Fruit fly (Drosophila melanogaster): Measurements from ENCODE around the gene CG5280.

The CG5280 gene

dm6 chr3L:8997686-8998239 lies 7.7 kb upstream of the CG5280 start, which contains the start of the genes smg and CG5087 (continued):
- TF ChIP-seq Spps (tag; optimal IDR thresholded peaks at IDR 0.05) (no peak), CG12155 (GFP tag; optimal IDR thresholded peaks at IDR 0.05) (peak; percentile 44), cad (GFP tag; optimal IDR thresholded peaks at IDR 0.05) (no peak), knrl (GFP tag; IDR thresholded peaks at IDR 0.05; ENCODE audit: partially characterized antibody) (peak; percentile 67), jing (GFP tag; optimal IDR thresholded peaks at IDR 0.05) (no peak), repo (GFP tag; optimal IDR thresholded peaks at IDR 0.05) (peak; percentile 63), Hsf (GFP tag; optimal IDR thresholded peaks at IDR 0.05) (peak; percentile 19), CG12769 (tag; optimal IDR thresholded peaks at IDR 0.05) (peak; percentile 76), Sry-δ (GFP tag; optimal IDR thresholded peaks at IDR 0.05) (peak; percentile 99), lmd (GFP tag; IDR thresholded peaks at IDR 0.05) (peak; percentile 19; the same call in 1 of the 2 replicates), seq (GFP tag; IDR thresholded peaks at IDR 0.05) (no peak), bcd (GFP tag; optimal IDR thresholded peaks at IDR 0.05) (peak; percentile 58), Mad (GFP tag; optimal IDR thresholded peaks at IDR 0.05) (peak; percentile 27), Vsx1 (GFP tag; optimal IDR thresholded peaks at IDR 0.05) (peak; percentile 64), CG6254 (GFP tag; optimal IDR thresholded peaks at IDR 0.05) (no peak), CG2712 (tag; optimal IDR thresholded peaks at IDR 0.05) (peak; percentile 64), tna (GFP tag; IDR thresholded peaks at IDR 0.05; ENCODE audit: partially characterized antibody) (peak; percentile 53; the same call in 1 of the 2 replicates), ken (GFP tag; IDR thresholded peaks at IDR 0.05) (peak; percentile 70), Mrtf (GFP tag; IDR thresholded peaks at IDR 0.05) (no peak), CG18764 (GFP tag; optimal IDR thresholded peaks at IDR 0.05) (no peak), sens-2 (GFP tag; IDR thresholded peaks at IDR 0.05) (no peak), bowl (GFP tag; IDR thresholded peaks at IDR 0.05) (no peak), CG11695 (GFP tag; IDR thresholded peaks at IDR 0.05) (no peak), peb (GFP tag; IDR thresholded peaks at IDR 0.05) (no peak), Jarid2 (GFP tag; optimal IDR thresholded peaks at IDR 0.05) (peak; percentile 42), bab2 (GFP tag; optimal IDR thresholded peaks at IDR 0.05) (peak; percentile 14), Adf1 (GFP tag; IDR thresholded peaks at IDR 0.05) (0 out of 2 replicates have a peak, but pooled peaks have one; percentile 6), Eip74EF (GFP tag; optimal IDR thresholded peaks at IDR 0.05) (peak in 1 of 2 experiments; percentile 50), CTCF (GFP tag; optimal IDR thresholded peaks at IDR 0.05) (peak; percentile 71), fd3F (GFP tag; optimal IDR thresholded peaks at IDR 0.05) (no peak), pan (optimal IDR thresholded peaks at IDR 0.05) (no peak), pan (GFP tag; optimal IDR thresholded peaks at IDR 0.05 in 1 of 2, IDR thresholded peaks at IDR 0.05 in 1 of 2) (peak in 1 of 2 experiments; percentile 33), ATbp (GFP tag; optimal IDR thresholded peaks at IDR 0.05) (no peak), vnd (GFP tag; IDR thresholded peaks at IDR 0.05; ENCODE audit: partially characterized antibody) (peak; percentile 30; the same call in 1 of the 3 replicates), chif (GFP tag; optimal IDR thresholded peaks at IDR 0.05) (peak; percentile 2 to 57), CG18619 (GFP tag; optimal IDR thresholded peaks at IDR 0.05) (no peak), Dfd (GFP tag; optimal IDR thresholded peaks at IDR 0.05) (no peak), hbn (GFP tag; IDR thresholded peaks at IDR 0.05; ENCODE audit: partially characterized antibody) (peak; percentile 54), inv (GFP tag; IDR thresholded peaks at IDR 0.05; ENCODE audit: partially characterized antibody) (peak; percentile 46; the same call in 1 of the 2 replicates), pfk (GFP tag; optimal IDR thresholded peaks at IDR 0.05) (no peak), CG17359 (tag; optimal IDR thresholded peaks at IDR 0.05) (no peak), oc (tag; optimal IDR thresholded peaks at IDR 0.05) (no peak), fd96Cb (tag; optimal IDR thresholded peaks at IDR 0.05) (no peak), NfI (GFP tag; optimal IDR thresholded peaks at IDR 0.05) (peak; percentile 14), Dbx (GFP tag; IDR thresholded peaks at IDR 0.05) (peak; percentile 69), maf-S (GFP tag; optimal IDR thresholded peaks at IDR 0.05) (peak; percentile 62), CG13624 (GFP tag; optimal IDR thresholded peaks at IDR 0.05) (peak; percentile 74), jigr1 (GFP tag; IDR thresholded peaks at IDR 0.05) (no peak), Atf6 (GFP tag; IDR thresholded peaks at IDR 0.05) (no peak), Abd-B (GFP tag; optimal IDR thresholded peaks at IDR 0.05) (peak; percentile 33), Hmx (GFP tag; optimal IDR thresholded peaks at IDR 0.05) (no peak)
